Worm (Caenorhabditis elegans) whole organism, L1 larva: ENCODE data around the gene gpa-18.

Experiments
- C16A3.4 ChIP-seq: fragments of 150-350 bp; optimal IDR thresholded peaks from 2 replicates; lab custom pipeline; 2014; ENCODE audit warnings: missing biosample characterization, missing genetic modification characterization
- aly-2 ChIP-seq: fragments of 150-350 bp; optimal IDR thresholded peaks from 2 replicates; lab custom pipeline; 2014; ENCODE audit warnings: missing biosample characterization, missing genetic modification characterization
- dpl-1 ChIP-seq, 3 experiments: fragments of 150-350 bp in 2 of 3; sonication (generic microtip) in 1 of 3; optimal IDR thresholded peaks; 2 replicates each; lab custom pipeline; 2014 to 2017; ENCODE audit warnings: missing biosample characterization in 3 of 3, missing genetic modification characterization in 3 of 3, missing genetic modification reagents in 3 of 3
- elt-3 ChIP-seq, 6 experiments: fragments of 150-350 bp in 1 of 6; sonication (generic microtip); optimal IDR thresholded peaks; 2 replicates each; lab custom pipeline; 2017 to 2018; ENCODE audit warnings: missing biosample characterization in 6 of 6, missing genetic modification characterization in 6 of 6, inconsistent platforms in 1 of 6
- fkh-10 ChIP-seq: sonication (generic microtip); optimal IDR thresholded peaks from 2 replicates; lab custom pipeline; 2017; ENCODE audit warnings: missing biosample characterization, missing genetic modification reagents, missing genetic modification characterization
- lin-39 ChIP-seq: fragments of 150-350 bp; optimal IDR thresholded peaks from 2 replicates; lab custom pipeline; 2014; ENCODE audit warnings: missing biosample characterization, missing genetic modification reagents, missing genetic modification characterization
- lsy-2 ChIP-seq, 2 experiments: fragments of 150-350 bp; optimal IDR thresholded peaks; 2 replicates each; lab custom pipeline; 2014; ENCODE audit warnings: missing biosample characterization in 2 of 2, missing genetic modification characterization in 2 of 2
- nhr-11 ChIP-seq: fragments of 150-350 bp; optimal IDR thresholded peaks from 2 replicates; lab custom pipeline; 2014; ENCODE audit warnings: missing biosample characterization, missing genetic modification characterization
- nhr-12 ChIP-seq: sonication (generic microtip); optimal IDR thresholded peaks from 2 replicates; lab custom pipeline; 2017; ENCODE audit warnings: missing biosample characterization, missing genetic modification characterization
- nhr-20 ChIP-seq: sonication (generic microtip); optimal IDR thresholded peaks from 2 replicates; lab custom pipeline; 2016; ENCODE audit warnings: mild to moderate bottlenecking, missing genetic modification characterization, missing compliant biosample characterization
- nhr-77 ChIP-seq: fragments of 150-350 bp; optimal IDR thresholded peaks from 2 replicates; lab custom pipeline; 2014; ENCODE audit warnings: missing biosample characterization, missing genetic modification characterization
- tlp-1 ChIP-seq: fragments of 150-350 bp; optimal IDR thresholded peaks from 2 replicates; lab custom pipeline; 2014; ENCODE audit warnings: missing biosample characterization, missing genetic modification characterization
- unc-62 ChIP-seq: fragments of 150-350 bp; optimal IDR thresholded peaks from 2 replicates; lab custom pipeline; 2014; ENCODE audit warnings: missing biosample characterization, missing genetic modification reagents, missing genetic modification characterization
- ztf-4 ChIP-seq: fragments of 150-350 bp; optimal IDR thresholded peaks from 2 replicates; lab custom pipeline; 2014; ENCODE audit warnings: missing biosample characterization, missing genetic modification characterization

DNA sequence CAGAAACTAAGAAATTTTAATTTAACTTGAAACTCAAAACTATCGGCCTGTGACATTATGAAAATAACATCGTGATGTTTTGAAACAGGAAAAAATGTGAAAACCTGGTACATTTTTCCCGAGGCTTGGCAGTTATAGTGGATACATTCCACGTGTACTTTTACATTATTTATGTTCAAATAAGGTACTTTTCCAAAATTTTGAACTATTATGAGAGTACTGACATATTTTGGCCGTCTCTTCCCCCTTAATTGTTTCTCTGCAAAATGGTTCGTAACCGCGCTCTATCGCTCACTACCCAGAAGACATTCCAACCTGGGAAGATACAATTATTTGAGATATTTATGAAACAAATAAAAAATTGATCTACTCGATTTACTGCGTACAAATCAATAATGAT lies 45.6 kb downstream of the gpa-18 start, which contains the start of gene C24D10.5:
- no peak for TF ChIP-seq nhr-11 (tag; lab: Kevin White, UChicago)
- TF ChIP-seq nhr-12 (tag; lab: Kevin White, UChicago) = no peak
- TF ChIP-seq nhr-20 (tag; lab: Kevin White, UChicago) = no peak
- TF ChIP-seq nhr-77 (tag; lab: Kevin White, UChicago) = no peak
- no peak for TF ChIP-seq C16A3.4 (tag; lab: Kevin White, UChicago)
- TF ChIP-seq aly-2 = no peak
- TF ChIP-seq unc-62 (GFP tag; lab: Kevin White, UChicago) = no peak
- TF ChIP-seq elt-3 (tag; optimal IDR thresholded peaks at IDR 0.05; lab: Kevin White, UChicago) = no peak
- no peak for TF ChIP-seq tlp-1 (tag; lab: Kevin White, UChicago)
- no peak for TF ChIP-seq lin-39 (tag; lab: Kevin White, UChicago)
- TF ChIP-seq fkh-10 (GFP tag; lab: Kevin White, UChicago) = no peak
- TF ChIP-seq ztf-4 (tag; lab: Kevin White, UChicago) = no peak
- TF ChIP-seq lsy-2 (tag; optimal IDR thresholded peaks at IDR 0.05; lab: Kevin White, UChicago) = no peak
- TF ChIP-seq dpl-1 (GFP tag; optimal IDR thresholded peaks at IDR 0.05; lab: Kevin White, UChicago) = no peak
